Worm (Caenorhabditis elegans): ENCODE measurements around the gene aptf-1.

Gene aptf-1

DNA sequence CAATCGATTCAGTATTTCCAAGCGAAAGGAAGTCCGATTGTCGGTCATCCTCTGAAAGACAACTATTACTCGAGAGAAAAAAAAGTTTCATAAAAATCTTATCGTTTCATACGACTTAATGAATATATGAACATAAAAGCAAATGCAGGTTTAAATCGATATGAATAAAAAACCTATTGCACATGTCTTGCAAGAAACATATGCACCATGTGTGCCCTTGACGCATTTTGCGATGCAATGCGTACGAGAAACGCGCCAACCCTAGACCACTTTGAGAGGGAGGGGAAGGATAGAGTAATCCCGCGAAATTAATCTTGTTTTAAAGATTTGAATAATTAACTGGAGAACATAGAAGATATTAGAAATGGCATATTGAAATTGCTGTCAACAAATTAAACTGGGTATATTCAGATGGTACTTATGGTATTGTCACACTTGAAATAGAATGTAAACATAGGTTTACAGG lies 1.4 kb upstream of the aptf-1 start, which contains the start of gene atg-16.2:
Gene atg-16.2 (minus strand): TSS at position 51 of the 466 bp plus-strand sequence.
- TF ChIP-seq attf-4 (tag; optimal IDR thresholded peaks at IDR 0.05), result no peak
- no peak for TF ChIP-seq nhr-111 (GFP tag; optimal IDR thresholded peaks at IDR 0.05)
- TF ChIP-seq snpc-4 (tag; optimal IDR thresholded peaks at IDR 0.05), result no peak
- TF ChIP-seq ama-1 (optimal IDR thresholded peaks at IDR 0.05), result no peak
- TF ChIP-seq snpc-1.2 (GFP tag; IDR thresholded peaks at IDR 0.05), result no peak
- no peak for TF ChIP-seq duxl-1 (tag; optimal IDR thresholded peaks at IDR 0.05; ENCODE audit: poor library complexity)
- no peak for TF ChIP-seq madf-5 (GFP tag; IDR thresholded peaks at IDR 0.05)
- no peak for TF ChIP-seq F37D6.2 (tag; optimal IDR thresholded peaks at IDR 0.05)
- no peak for TF ChIP-seq pha-4 (GFP tag; IDR thresholded peaks at IDR 0.05)
- peak; percentile 67 for TF ChIP-seq pha-4 (tag; optimal IDR thresholded peaks at IDR 0.05)
- TF ChIP-seq dpl-1 (GFP tag; optimal IDR thresholded peaks at IDR 0.05), result peak; percentile 54
- TF ChIP-seq zfp-3 (GFP tag; conservative IDR thresholded peaks at IDR 0.05), result no peak
- no peak for TF ChIP-seq spr-3 (GFP tag; optimal IDR thresholded peaks at IDR 0.05)
- TF ChIP-seq daf-12 (tag; optimal IDR thresholded peaks at IDR 0.05), result no peak
- TF ChIP-seq ctbp-1 (GFP tag; IDR thresholded peaks at IDR 0.05), result no peak
- peak; percentile 47 for TF ChIP-seq nhr-6 (tag; optimal IDR thresholded peaks at IDR 0.05)
- TF ChIP-seq nhr-42 (GFP tag; IDR thresholded peaks at IDR 0.05), result no peak
- no peak for TF ChIP-seq dmd-8 (GFP tag; IDR thresholded peaks at IDR 0.05)
- TF ChIP-seq dmd-9 (GFP tag; IDR thresholded peaks at IDR 0.05), result no peak
- no peak for TF ChIP-seq ceh-62 (tag; optimal IDR thresholded peaks at IDR 0.05)
- no peak for TF ChIP-seq ZK546.5 (tag; optimal IDR thresholded peaks at IDR 0.05)
- peak in 1 of 2 experiments; percentile 83 for TF ChIP-seq lsy-2 (tag; optimal IDR thresholded peaks at IDR 0.05)
- no peak for TF ChIP-seq unc-130 (GFP tag; optimal IDR thresholded peaks at IDR 0.05)
- TF ChIP-seq zip-11 (GFP tag; IDR thresholded peaks at IDR 0.05), result no peak
- TF ChIP-seq vab-7 (GFP tag; IDR thresholded peaks at IDR 0.05), result no peak
- TF ChIP-seq D1046.2 (GFP tag; IDR thresholded peaks at IDR 0.05), result no peak
- TF ChIP-seq php-3 (GFP tag; IDR thresholded peaks at IDR 0.05), result no peak
- TF ChIP-seq zfp-2 (tag; optimal IDR thresholded peaks at IDR 0.05), result no peak
- TF ChIP-seq unc-62 (GFP tag; optimal IDR thresholded peaks at IDR 0.05 in 1 of 2), result no peak
- TF ChIP-seq unc-62 (tag; optimal IDR thresholded peaks at IDR 0.05), result no peak
- TF ChIP-seq daf-16 (GFP tag; optimal IDR thresholded peaks at IDR 0.05), result no peak
- TF ChIP-seq daf-16 (tag; optimal IDR thresholded peaks at IDR 0.05), result no peak
- TF ChIP-seq nhr-28 (tag; optimal IDR thresholded peaks at IDR 0.05), result peak; percentile 71
- no peak for TF ChIP-seq arid-1 (GFP tag; conservative IDR thresholded peaks at IDR 0.05)
- peak; percentile 91 for TF ChIP-seq mxl-3 (GFP tag; optimal IDR thresholded peaks at IDR 0.05)
- no peak for TF ChIP-seq F49E8.2 (tag; optimal IDR thresholded peaks at IDR 0.05; ENCODE audit: borderline replicate concordance)
- no peak for TF ChIP-seq aha-1 (tag)
- TF ChIP-seq lin-29 (GFP tag; IDR thresholded peaks at IDR 0.05), result no peak
- TF ChIP-seq zag-1 (tag; optimal IDR thresholded peaks at IDR 0.05), result no peak
- no peak for TF ChIP-seq lin-1 (GFP tag; IDR thresholded peaks at IDR 0.05)
- no peak for TF ChIP-seq lin-13 (GFP tag; optimal IDR thresholded peaks at IDR 0.05)
- no peak for TF ChIP-seq egl-27 (tag; optimal IDR thresholded peaks at IDR 0.05)
- no peak for TF ChIP-seq Y75B8A.6 (GFP tag; IDR thresholded peaks at IDR 0.05)
- TF ChIP-seq mdl-1 (tag; optimal IDR thresholded peaks at IDR 0.05), result peak in 1 of 2 experiments; percentile 53
- no peak for TF ChIP-seq aly-2 (tag; optimal IDR thresholded peaks at IDR 0.05)
- TF ChIP-seq hmg-1.1 (GFP tag; IDR thresholded peaks at IDR 0.05), result peak; percentile 46; the same call in 1 of the 2 replicates
- TF ChIP-seq hlh-30 (tag; optimal IDR thresholded peaks at IDR 0.05; ENCODE audit: insufficient read depth), result peak; percentile 84
- TF ChIP-seq lim-7 (GFP tag; IDR thresholded peaks at IDR 0.05), result no peak
- TF ChIP-seq cey-2 (tag; optimal IDR thresholded peaks at IDR 0.05; ENCODE audit: borderline replicate concordance, insufficient read depth), result no peak
- peak; percentile 37 for TF ChIP-seq rbr-2 (tag; optimal IDR thresholded peaks at IDR 0.05)
- TF ChIP-seq nhr-76 (tag; optimal IDR thresholded peaks at IDR 0.05), result no peak
- no peak for TF ChIP-seq spr-1 (tag; optimal IDR thresholded peaks at IDR 0.05)
- no peak for TF ChIP-seq jun-1 (tag; optimal IDR thresholded peaks at IDR 0.05)
